Worm (Caenorhabditis elegans) whole organism, young adult: Measurements from ENCODE around the gene clec-162.

Source experiments
- B0019.2 ChIP-seq: fragments of 200-800 bp; sonication (Bioruptor generic); conservative IDR thresholded peaks from 2 replicates; pipeline ENCODE4 v1.3.6; 2022; ENCODE audit warnings: missing genetic modification reagents, missing genetic modification characterization, missing compliant biosample characterization
- B0035.1 ChIP-seq: sonication (generic microtip); optimal IDR thresholded peaks from 2 replicates; lab custom pipeline; 2016; ENCODE audit warnings: missing genetic modification characterization, mild to moderate bottlenecking, missing compliant biosample characterization, missing genotype, missing genetic modification reagents
- C17E4.6 ChIP-seq: fragments of 200-800 bp; sonication (Bioruptor generic); IDR thresholded peaks from 2 replicates; pipeline ENCODE4 v1.3.6; 2022; ENCODE audit warnings: missing genetic modification reagents, missing genetic modification characterization, missing compliant biosample characterization
- F23B12.7 ChIP-seq: sonication (generic microtip); optimal IDR thresholded peaks from 2 replicates; lab custom pipeline; 2017; ENCODE audit warnings: missing genetic modification characterization, mild to moderate bottlenecking, missing compliant biosample characterization, antibody characterized with exemption, moderate library complexity; ENCODE audit not compliant: insufficient read depth
- F37B4.10 ChIP-seq: fragments of 200-800 bp; sonication (Bioruptor generic); IDR thresholded peaks from 2 replicates; pipeline ENCODE4 v1.3.6; 2022; ENCODE audit warnings: missing genetic modification characterization, missing compliant biosample characterization
- F55B11.4 ChIP-seq: sonication (generic microtip); optimal IDR thresholded peaks from 2 replicates; lab custom pipeline; 2016; ENCODE audit warnings: missing compliant biosample characterization, missing genetic modification characterization, borderline replicate concordance; ENCODE audit not compliant: insufficient read depth
- K11D2.4 ChIP-seq: fragments of 200-800 bp; sonication (Bioruptor generic); IDR thresholded peaks from 2 replicates; pipeline ENCODE4 v1.3.6; 2022; ENCODE audit warnings: missing genetic modification reagents, missing genetic modification characterization, missing compliant biosample characterization
- K12H6.12 ChIP-seq: fragments of 200-800 bp; sonication (Bioruptor generic); optimal IDR thresholded peaks from 2 replicates; lab custom pipeline; 2018; ENCODE audit warnings: mild to moderate bottlenecking, missing genetic modification characterization, missing compliant biosample characterization
- T26A5.8 ChIP-seq: sonication (generic microtip); optimal IDR thresholded peaks from 2 replicates; lab custom pipeline; 2016; ENCODE audit warnings: missing genetic modification characterization, missing compliant biosample characterization
- Y56A3A.18 ChIP-seq: fragments of 200-800 bp; sonication (Bioruptor generic); IDR thresholded peaks from 2 replicates; pipeline ENCODE4 v1.3.6; 2022; ENCODE audit warnings: missing genetic modification reagents, missing genetic modification characterization, missing compliant biosample characterization
- Y67H2A.10 ChIP-seq: fragments of 200-800 bp; sonication (Bioruptor generic); conservative IDR thresholded peaks from 2 replicates; pipeline ENCODE4 v1.3.6; 2022; ENCODE audit warnings: missing genetic modification reagents, missing genetic modification characterization, missing compliant biosample characterization
- Y79H2A.3 ChIP-seq: fragments of 200-800 bp; sonication (Bioruptor generic); conservative IDR thresholded peaks from 2 replicates; pipeline ENCODE4 v1.3.6; 2022; ENCODE audit warnings: missing genetic modification reagents, missing genetic modification characterization, missing compliant biosample characterization
- ZK185.1 ChIP-seq: sonication (generic microtip); optimal IDR thresholded peaks from 2 replicates; lab custom pipeline; 2016; ENCODE audit warnings: mild to moderate bottlenecking, missing genetic modification characterization, missing compliant biosample characterization; ENCODE audit not compliant: poor library complexity, severe bottlenecking
- akir-1 ChIP-seq: fragments of 200-800 bp; sonication (Bioruptor generic); optimal IDR thresholded peaks from 2 replicates; lab custom pipeline; 2018; ENCODE audit warnings: mild to moderate bottlenecking, missing genetic modification characterization, moderate library complexity, missing compliant biosample characterization
- aptf-3 ChIP-seq: fragments of 200-800 bp; sonication (Bioruptor generic); IDR thresholded peaks from 2 replicates; pipeline ENCODE4 v1.3.6; 2022; ENCODE audit warnings: missing genetic modification characterization, missing compliant biosample characterization
- atf-7 ChIP-seq: sonication (generic microtip); optimal IDR thresholded peaks from 2 replicates; lab custom pipeline; 2017; ENCODE audit warnings: mild to moderate bottlenecking, missing genetic modification characterization, missing compliant biosample characterization
- attf-3 ChIP-seq: fragments of 200-800 bp; sonication (Bioruptor generic); conservative IDR thresholded peaks from 2 replicates; pipeline ENCODE4 v1.3.6; 2022; ENCODE audit warnings: missing genetic modification reagents, missing genetic modification characterization, missing compliant biosample characterization
- bed-1 ChIP-seq: fragments of 200-800 bp; sonication (Bioruptor generic); IDR thresholded peaks from 2 replicates; pipeline ENCODE4 v1.3.6; 2022; ENCODE audit warnings: missing genetic modification reagents, missing genetic modification characterization, missing compliant biosample characterization
- cebp-2 ChIP-seq: fragments of 200-800 bp; sonication (Bioruptor generic); IDR thresholded peaks from 2 replicates; pipeline ENCODE4 v1.3.6; 2022; ENCODE audit warnings: missing genetic modification characterization, missing compliant biosample characterization
- ceh-100 ChIP-seq: fragments of 200-800 bp; sonication (Bioruptor generic); IDR thresholded peaks from 2 replicates; pipeline ENCODE4 v1.3.6; 2022; ENCODE audit warnings: missing genetic modification reagents, missing genetic modification characterization, missing compliant biosample characterization
- ceh-27 ChIP-seq: fragments of 200-800 bp; sonication (Bioruptor generic); optimal IDR thresholded peaks from 2 replicates; lab custom pipeline; 2018; ENCODE audit warnings: mild to moderate bottlenecking, missing genetic modification characterization, moderate library complexity, missing compliant biosample characterization
- ceh-58 ChIP-seq: fragments of 200-800 bp; sonication (Bioruptor generic); IDR thresholded peaks from 2 replicates; pipeline ENCODE4 v1.3.6; 2022; ENCODE audit warnings: missing genetic modification characterization, missing compliant biosample characterization
- ceh-79 ChIP-seq: sonication (generic microtip); optimal IDR thresholded peaks from 2 replicates; lab custom pipeline; 2017; ENCODE audit warnings: mild to moderate bottlenecking, missing genetic modification characterization, missing compliant biosample characterization
- ceh-91 ChIP-seq: fragments of 200-800 bp; sonication (Bioruptor generic); IDR thresholded peaks from 2 replicates; pipeline ENCODE4 v1.3.6; 2022; ENCODE audit warnings: missing genetic modification reagents, missing genetic modification characterization, missing compliant biosample characterization
- dox-1 ChIP-seq: fragments of 200-800 bp; sonication (Bioruptor generic); IDR thresholded peaks from 2 replicates; pipeline ENCODE4 v1.3.6; 2022; ENCODE audit warnings: missing genetic modification reagents, missing genetic modification characterization, missing compliant biosample characterization
- egrh-3 ChIP-seq: fragments of 200-800 bp; sonication (Bioruptor generic); IDR thresholded peaks from 2 replicates; pipeline ENCODE4 v1.3.6; 2022; ENCODE audit warnings: missing genetic modification reagents, missing genetic modification characterization, missing compliant biosample characterization
- ets-4 ChIP-seq: fragments of 200-800 bp; sonication (Bioruptor generic); optimal IDR thresholded peaks from 2 replicates; lab custom pipeline; 2018; ENCODE audit warnings: mild to moderate bottlenecking, missing genetic modification characterization, missing compliant biosample characterization
- fkh-3 ChIP-seq: sonication (generic microtip); optimal IDR thresholded peaks from 2 replicates; lab custom pipeline; 2016; ENCODE audit warnings: mild to moderate bottlenecking, missing genetic modification characterization, missing compliant biosample characterization
- hlh-12 ChIP-seq: sonication (generic microtip); optimal IDR thresholded peaks from 2 replicates; lab custom pipeline; 2016; ENCODE audit warnings: missing genetic modification characterization, missing compliant biosample characterization
- hlh-26 ChIP-seq: fragments of 200-800 bp; sonication (Bioruptor generic); conservative IDR thresholded peaks from 2 replicates; pipeline ENCODE4 v1.3.6; 2022; ENCODE audit warnings: missing genetic modification reagents, missing genetic modification characterization, missing compliant biosample characterization
- hmg-20 ChIP-seq: fragments of 200-800 bp; sonication (Bioruptor generic); IDR thresholded peaks from 2 replicates; pipeline ENCODE4 v1.3.6; 2022; ENCODE audit warnings: missing genetic modification reagents, missing genetic modification characterization, missing compliant biosample characterization
- hsf-1 ChIP-seq: fragments of 200-800 bp; sonication (Bioruptor generic); IDR thresholded peaks from 2 replicates; pipeline ENCODE4 v1.3.6; 2022; ENCODE audit warnings: missing genetic modification reagents, missing genetic modification characterization, missing compliant biosample characterization
- lag-1 ChIP-seq: fragments of 200-800 bp; sonication (Bioruptor generic); IDR thresholded peaks from 2 replicates; pipeline ENCODE4 v1.3.6; 2022; ENCODE audit warnings: missing genetic modification reagents, missing genetic modification characterization, missing compliant biosample characterization
- lin-40 ChIP-seq: sonication (generic microtip); optimal IDR thresholded peaks from 2 replicates; lab custom pipeline; 2016; ENCODE audit warnings: missing genetic modification characterization, mild to moderate bottlenecking, missing compliant biosample characterization, missing genotype, missing genetic modification reagents
- lin-54 ChIP-seq: fragments of 200-800 bp; sonication (Bioruptor generic); optimal IDR thresholded peaks from 2 replicates; lab custom pipeline; 2018; ENCODE audit warnings: mild to moderate bottlenecking, missing genetic modification characterization, missing compliant biosample characterization
- lsy-27 ChIP-seq: sonication (generic microtip); optimal IDR thresholded peaks from 2 replicates; lab custom pipeline; 2017; ENCODE audit warnings: missing genetic modification characterization, mild to moderate bottlenecking, missing compliant biosample characterization, antibody characterized with exemption, missing genotype, borderline replicate concordance; ENCODE audit not compliant: insufficient read depth
- madf-3 ChIP-seq: fragments of 200-800 bp; sonication (Bioruptor generic); IDR thresholded peaks from 2 replicates; pipeline ENCODE4 v1.3.6; 2022; ENCODE audit warnings: missing genetic modification reagents, missing genetic modification characterization, missing compliant biosample characterization
- mcd-1 ChIP-seq: fragments of 200-800 bp; sonication (Bioruptor generic); IDR thresholded peaks from 2 replicates; pipeline ENCODE4 v1.3.6; 2022; ENCODE audit warnings: missing genetic modification reagents, missing genetic modification characterization, missing compliant biosample characterization
- mes-4 ChIP-seq: sonication (generic microtip); optimal IDR thresholded peaks from 2 replicates; lab custom pipeline; 2016; ENCODE audit warnings: missing genotype, missing genetic modification characterization, missing compliant biosample characterization
- nfya-1 ChIP-seq: sonication (generic microtip); optimal IDR thresholded peaks from 2 replicates; lab custom pipeline; 2017; ENCODE audit warnings: antibody characterized with exemption, missing compliant biosample characterization, missing genetic modification characterization, borderline replicate concordance; ENCODE audit not compliant: insufficient read depth
- rec-8 ChIP-seq, 2 experiments: sonication (generic microtip); optimal IDR thresholded peaks; 2 replicates each; lab custom pipeline; 2016; ENCODE audit warnings: mild to moderate bottlenecking in 2 of 2, missing genetic modification characterization in 2 of 2, missing genetic modification reagents in 2 of 2, missing genotype in 2 of 2, missing biosample characterization in 1 of 2, missing compliant biosample characterization in 1 of 2, moderate library complexity in 1 of 2
- snpc-1.1 ChIP-seq: sonication (generic microtip); optimal IDR thresholded peaks from 2 replicates; lab custom pipeline; 2017; ENCODE audit warnings: missing genetic modification characterization, mild to moderate bottlenecking, missing compliant biosample characterization, antibody characterized with exemption, moderate library complexity, missing genotype, missing genetic modification reagents; ENCODE audit not compliant: insufficient read depth
- snpc-1.3 ChIP-seq: sonication (generic microtip); optimal IDR thresholded peaks from 2 replicates; lab custom pipeline; 2017; ENCODE audit warnings: missing genetic modification characterization, mild to moderate bottlenecking, missing compliant biosample characterization, antibody characterized with exemption, moderate library complexity, missing genotype, missing genetic modification reagents; ENCODE audit not compliant: insufficient read depth
- tbx-9 ChIP-seq: sonication (generic microtip); optimal IDR thresholded peaks from 2 replicates; lab custom pipeline; 2016; ENCODE audit warnings: borderline replicate concordance, missing genetic modification characterization, inconsistent platforms, missing compliant biosample characterization
- zfh-2 ChIP-seq: fragments of 200-800 bp; sonication (Bioruptor generic); conservative IDR thresholded peaks from 2 replicates; pipeline ENCODE4 v1.3.6; 2022; ENCODE audit warnings: missing genetic modification reagents, missing genetic modification characterization, missing compliant biosample characterization
- ztf-25 ChIP-seq: fragments of 200-800 bp; sonication (Bioruptor generic); IDR thresholded peaks from 2 replicates; pipeline ENCODE4 v1.3.6; 2022; ENCODE audit warnings: missing genetic modification reagents, missing genetic modification characterization, missing compliant biosample characterization
- ztf-26 ChIP-seq: sonication (generic microtip); optimal IDR thresholded peaks from 2 replicates; lab custom pipeline; 2017; ENCODE audit warnings: missing genetic modification characterization, missing compliant biosample characterization

clec-162 gene

DNA sequence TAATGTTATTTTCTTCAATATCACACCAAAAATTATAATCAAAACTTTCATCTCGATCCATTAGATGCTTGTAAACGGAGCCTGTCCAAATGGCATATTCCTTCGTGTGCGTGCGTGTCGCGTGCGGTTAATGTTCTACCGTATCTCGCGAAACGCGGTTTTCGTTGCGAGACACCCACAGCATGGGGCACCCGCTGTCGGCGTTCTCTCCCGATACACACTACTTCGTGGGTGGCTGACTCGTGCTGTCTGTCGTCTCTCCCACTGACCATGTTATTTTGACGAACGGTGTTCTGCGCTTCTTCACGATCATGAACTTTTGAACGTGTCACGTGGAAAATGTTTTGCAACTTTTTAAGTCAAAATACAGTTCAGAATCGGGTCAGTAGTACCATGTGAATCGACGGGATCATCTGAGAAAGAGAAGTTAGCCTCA is 40.5 kb upstream of the clec-162 start (continued):
- TF ChIP-seq madf-3 (GFP tag; lab: Robert Waterston, UW), result peak; percentile 100
- no peak; the same call in 1 of the 2 replicates for TF ChIP-seq Y79H2A.3 (GFP tag; lab: Robert Waterston, UW)
- no peak for TF ChIP-seq hlh-26 (GFP tag; lab: Robert Waterston, UW)
- TF ChIP-seq snpc-1.1, result no peak
- TF ChIP-seq fkh-3 (tag; lab: Kevin White, UChicago), result peak; percentile 61
- TF ChIP-seq lin-54 (GFP tag; lab: Kevin White, UChicago), result peak; percentile 95
- peak; percentile 98 for TF ChIP-seq ceh-27
- TF ChIP-seq snpc-1.3 (tag; lab: Kevin White, UChicago), result peak; percentile 21
- TF ChIP-seq lin-40 (tag; lab: Kevin White, UChicago), result peak; percentile 98
- peak; percentile 95 for TF ChIP-seq cebp-2 (GFP tag; lab: Robert Waterston, UW)
- TF ChIP-seq ets-4 (GFP tag; lab: Kevin White, UChicago), result peak; percentile 98
- TF ChIP-seq hlh-12 (tag; lab: Kevin White, UChicago), result no peak
- TF ChIP-seq rec-8 (tag; optimal IDR thresholded peaks at IDR 0.05; lab: Kevin White, UChicago), result no peak
- no peak for TF ChIP-seq lsy-27 (tag; lab: Kevin White, UChicago)
- peak; percentile 99 for TF ChIP-seq Y67H2A.10 (GFP tag; lab: Robert Waterston, UW)
- TF ChIP-seq aptf-3, result no peak
- TF ChIP-seq F55B11.4 (tag; lab: Kevin White, UChicago), result no peak
- TF ChIP-seq C17E4.6, result peak; percentile 96
- peak; percentile 79; the same call in 1 of the 2 replicates for TF ChIP-seq ztf-25 (GFP tag; lab: Robert Waterston, UW)
- TF ChIP-seq T26A5.8 (tag; lab: Kevin White, UChicago), result no peak
- TF ChIP-seq mcd-1, result peak; percentile 96
- TF ChIP-seq hsf-1 (GFP tag; lab: Robert Waterston, UW), result peak; percentile 72
- no peak for TF ChIP-seq ceh-58 (GFP tag; lab: Robert Waterston, UW)
- TF ChIP-seq atf-7 (tag; lab: Kevin White, UChicago), result peak; percentile 97
- peak; percentile 94; the same call in 1 of the 2 replicates for TF ChIP-seq F37B4.10 (GFP tag; lab: Robert Waterston, UW)
- TF ChIP-seq lag-1 (GFP tag; lab: Robert Waterston, UW), result peak; percentile 94
- TF ChIP-seq K11D2.4 (GFP tag; lab: Robert Waterston, UW), result peak; percentile 98
- no peak for TF ChIP-seq F23B12.7 (tag; lab: Kevin White, UChicago)
- peak; percentile 90 for TF ChIP-seq B0035.1 (tag; lab: Kevin White, UChicago)
- TF ChIP-seq nfya-1, result no peak
- TF ChIP-seq Y56A3A.18 (GFP tag; lab: Robert Waterston, UW), result peak; percentile 94
- TF ChIP-seq akir-1 (GFP tag; lab: Kevin White, UChicago), result peak; percentile 92
- peak; percentile 99 for TF ChIP-seq zfh-2 (GFP tag; lab: Robert Waterston, UW)
- peak; percentile 100 for TF ChIP-seq K12H6.12 (tag; lab: Kevin White, UChicago)
- TF ChIP-seq hmg-20 (GFP tag; lab: Robert Waterston, UW), result peak; percentile 87
- peak; percentile 77 for TF ChIP-seq ceh-79 (tag; lab: Kevin White, UChicago)
- peak; percentile 54 for TF ChIP-seq egrh-3
- TF ChIP-seq mes-4, result no peak
- no peak for TF ChIP-seq ceh-91 (GFP tag; lab: Robert Waterston, UW)
- peak; percentile 97 for TF ChIP-seq dox-1 (GFP tag; lab: Robert Waterston, UW)
- peak; percentile 84 for TF ChIP-seq ceh-100
- TF ChIP-seq attf-3 (GFP tag; lab: Robert Waterston, UW), result peak; percentile 74
- TF ChIP-seq tbx-9, result no peak
- TF ChIP-seq ZK185.1 (tag; lab: Kevin White, UChicago), result peak; percentile 90
- TF ChIP-seq ztf-26, result peak; percentile 98
- TF ChIP-seq B0019.2 (GFP tag; lab: Robert Waterston, UW), result peak; percentile 75
- peak; percentile 97 for TF ChIP-seq bed-1 (GFP tag; lab: Robert Waterston, UW)
